Worm (Caenorhabditis elegans) whole organism, L4 larva: Measurements from ENCODE around the gene H37A05.2.

Experiments
- F37D6.2 ChIP-seq: sonication (generic microtip); optimal IDR thresholded peaks from 2 replicates; lab custom pipeline; 2016; ENCODE audit warnings: mild to moderate bottlenecking, missing genetic modification characterization, missing compliant biosample characterization
- F44E2.7 ChIP-seq: fragments of 200-800 bp; sonication (Bioruptor generic); IDR thresholded peaks from 2 replicates; pipeline ENCODE4 v2.1.2; 2022; ENCODE audit warnings: missing genetic modification characterization, missing compliant biosample characterization
- T26A8.4 ChIP-seq: fragments of 200-800 bp; sonication (Bioruptor generic); IDR thresholded peaks from 2 replicates; pipeline ENCODE4 v1.3.6; 2022; ENCODE audit warnings: missing genetic modification characterization, missing compliant biosample characterization
- Y48G9A.11 ChIP-seq: fragments of 200-800 bp; sonication (Bioruptor generic); IDR thresholded peaks from 2 replicates; pipeline ENCODE4 v1.3.6; 2022; ENCODE audit warnings: missing genetic modification reagents, missing genetic modification characterization, missing compliant biosample characterization
- Y5F2A.4 ChIP-seq: fragments of 200-800 bp; sonication (Bioruptor generic); optimal IDR thresholded peaks from 2 replicates; lab custom pipeline; 2018; ENCODE audit warnings: mild to moderate bottlenecking, missing genetic modification characterization, missing compliant biosample characterization
- Y75B8A.6 ChIP-seq: fragments of 200-800 bp; sonication (Bioruptor generic); IDR thresholded peaks from 2 replicates; pipeline ENCODE4 v1.3.6; 2022; ENCODE audit warnings: missing genetic modification reagents, missing genetic modification characterization, missing compliant biosample characterization
- aha-1 ChIP-seq: fragments of 150-350 bp; peaks from one replicate; lab custom pipeline; 2014; ENCODE audit warnings: missing biosample characterization, missing genetic modification characterization
- ceh-20 ChIP-seq: fragments of 200-800 bp; sonication (Bioruptor generic); IDR thresholded peaks from 2 replicates; pipeline ENCODE4 v1.3.6; 2022; ENCODE audit warnings: missing genetic modification reagents, missing genetic modification characterization, missing compliant biosample characterization
- ceh-62 ChIP-seq: sonication (generic microtip); optimal IDR thresholded peaks from 2 replicates; lab custom pipeline; 2017; ENCODE audit warnings: missing biosample characterization, missing genetic modification characterization
- ces-1 ChIP-seq: fragments of 150-350 bp; sonication (generic microtip); optimal IDR thresholded peaks from 4 replicates; lab custom pipeline; 2014; ENCODE audit warnings: missing biosample characterization, missing genetic modification reagents, missing genetic modification characterization
- cey-2 ChIP-seq: sonication (generic microtip); optimal IDR thresholded peaks from 3 replicates; lab custom pipeline; 2017; ENCODE audit warnings: missing genetic modification characterization, mild to moderate bottlenecking, missing compliant biosample characterization, antibody characterized with exemption, borderline replicate concordance; ENCODE audit not compliant: insufficient read depth
- ctbp-1 ChIP-seq: fragments of 200-800 bp; sonication (Bioruptor generic); IDR thresholded peaks from 2 replicates; pipeline ENCODE4 v1.3.6; 2022; ENCODE audit warnings: missing genetic modification reagents, missing genetic modification characterization, missing compliant biosample characterization
- daf-8 ChIP-seq: fragments of 200-800 bp; sonication (Bioruptor generic); IDR thresholded peaks from 2 replicates; pipeline ENCODE4 v1.3.6; 2022; ENCODE audit warnings: missing genetic modification characterization, missing compliant biosample characterization
- dmd-6 ChIP-seq: fragments of 200-800 bp; sonication (Bioruptor generic); IDR thresholded peaks from 2 replicates; pipeline ENCODE4 v1.3.6; 2022; ENCODE audit warnings: missing genetic modification reagents, missing genetic modification characterization, missing compliant biosample characterization
- dmd-9 ChIP-seq: fragments of 200-800 bp; sonication (Bioruptor generic); IDR thresholded peaks from 2 replicates; pipeline ENCODE4 v1.3.6; 2022; ENCODE audit warnings: missing genetic modification reagents, missing genetic modification characterization, missing compliant biosample characterization
- dpl-1 ChIP-seq: fragments of 150-350 bp; optimal IDR thresholded peaks from 2 replicates; lab custom pipeline; 2014; ENCODE audit warnings: missing biosample characterization, missing genetic modification reagents, missing genetic modification characterization
- duxl-1 ChIP-seq: sonication (generic microtip); optimal IDR thresholded peaks from 2 replicates; lab custom pipeline; 2016; ENCODE audit warnings: mild to moderate bottlenecking, missing genetic modification characterization, moderate library complexity, missing compliant biosample characterization; ENCODE audit not compliant: poor library complexity
- fkh-10 ChIP-seq: fragments of 150-350 bp; optimal IDR thresholded peaks from 2 replicates; lab custom pipeline; 2014; ENCODE audit warnings: missing biosample characterization, missing genetic modification reagents, missing genetic modification characterization
- fos-1 ChIP-seq: fragments of 150-350 bp; optimal IDR thresholded peaks from 2 replicates; lab custom pipeline; 2014; ENCODE audit warnings: missing biosample characterization, missing genetic modification characterization
- gei-8 ChIP-seq: fragments of 200-800 bp; sonication (Bioruptor generic); optimal IDR thresholded peaks from 2 replicates; lab custom pipeline; 2018; ENCODE audit warnings: mild to moderate bottlenecking, missing genetic modification characterization, missing compliant biosample characterization
- hlh-11 ChIP-seq: fragments of 200-800 bp; sonication (Bioruptor generic); optimal IDR thresholded peaks from 2 replicates; lab custom pipeline; 2018; ENCODE audit warnings: mild to moderate bottlenecking, missing genetic modification characterization, missing compliant biosample characterization
- hlh-30 ChIP-seq: sonication (generic microtip); optimal IDR thresholded peaks from 2 replicates; lab custom pipeline; 2017; ENCODE audit warnings: antibody characterized with exemption, mild to moderate bottlenecking, missing genetic modification characterization, missing compliant biosample characterization; ENCODE audit not compliant: insufficient read depth
- hmg-1.1 ChIP-seq: fragments of 200-800 bp; sonication (Bioruptor generic); IDR thresholded peaks from 2 replicates; pipeline ENCODE4 v1.3.6; 2022; ENCODE audit warnings: missing genetic modification reagents, missing genetic modification characterization, missing compliant biosample characterization
- jun-1 ChIP-seq: fragments of 150-350 bp; optimal IDR thresholded peaks from 2 replicates; lab custom pipeline; 2014; ENCODE audit warnings: missing biosample characterization, missing genetic modification reagents, missing genetic modification characterization
- lin-1 ChIP-seq: fragments of 200-800 bp; sonication (Bioruptor generic); IDR thresholded peaks from 2 replicates; pipeline ENCODE4 v1.3.6; 2022; ENCODE audit warnings: missing genetic modification reagents, missing genetic modification characterization, missing compliant biosample characterization
- lin-13 ChIP-seq: fragments of 150-350 bp; optimal IDR thresholded peaks from 2 replicates; lab custom pipeline; 2014; ENCODE audit warnings: missing biosample characterization, missing genetic modification reagents, missing genetic modification characterization
- lin-39 ChIP-seq: fragments of 150-350 bp; optimal IDR thresholded peaks from 2 replicates; lab custom pipeline; 2014; ENCODE audit warnings: missing biosample characterization, missing genetic modification reagents, missing genetic modification characterization
- lsy-2 ChIP-seq, 2 experiments: fragments of 150-350 bp in 1 of 2; sonication (generic microtip) in 1 of 2; optimal IDR thresholded peaks; 2 replicates each; lab custom pipeline; 2014 to 2017; ENCODE audit warnings: missing biosample characterization in 2 of 2, missing genetic modification characterization in 2 of 2
- madf-9 ChIP-seq: fragments of 200-800 bp; sonication (Bioruptor generic); conservative IDR thresholded peaks from 2 replicates; pipeline ENCODE4 v1.3.6; 2022; ENCODE audit warnings: missing genetic modification reagents, missing genetic modification characterization, missing compliant biosample characterization
- mdt-29 ChIP-seq: fragments of 200-800 bp; sonication (Bioruptor generic); IDR thresholded peaks from 2 replicates; pipeline ENCODE4 v1.3.6; 2022; ENCODE audit warnings: missing genetic modification reagents, missing genetic modification characterization, missing compliant biosample characterization
- nhr-10 ChIP-seq: fragments of 150-350 bp; optimal IDR thresholded peaks from 2 replicates; lab custom pipeline; 2014; ENCODE audit warnings: missing biosample characterization, missing genetic modification characterization
- nhr-102 ChIP-seq: sonication (generic microtip); optimal IDR thresholded peaks from 2 replicates; lab custom pipeline; 2016; ENCODE audit warnings: mild to moderate bottlenecking, missing genetic modification characterization, moderate library complexity, missing compliant biosample characterization
- nhr-111 ChIP-seq: fragments of 200-800 bp; sonication (Bioruptor generic); optimal IDR thresholded peaks from 2 replicates; lab custom pipeline; 2018; ENCODE audit warnings: mild to moderate bottlenecking, missing genetic modification characterization, missing compliant biosample characterization
- nhr-48 ChIP-seq: sonication (generic microtip); optimal IDR thresholded peaks from 2 replicates; lab custom pipeline; 2016; ENCODE audit warnings: mild to moderate bottlenecking, missing genetic modification characterization, missing compliant biosample characterization
- nhr-6 ChIP-seq: fragments of 150-350 bp; optimal IDR thresholded peaks from 2 replicates; lab custom pipeline; 2014; ENCODE audit warnings: missing biosample characterization, missing genetic modification characterization
- nhr-76 ChIP-seq: fragments of 150-350 bp; optimal IDR thresholded peaks from 2 replicates; lab custom pipeline; 2014; ENCODE audit warnings: missing biosample characterization, missing genetic modification characterization
- nhr-77 ChIP-seq: fragments of 150-350 bp; optimal IDR thresholded peaks from 2 replicates; lab custom pipeline; 2014; ENCODE audit warnings: missing biosample characterization, missing genetic modification characterization
- pha-4 ChIP-seq, 2 experiments: fragments of 150-350 bp in 1 of 2; fragments of 200-800 bp in 1 of 2; sonication (Bioruptor generic) in 1 of 2; IDR thresholded peaks in 1 of 2; optimal IDR thresholded peaks in 1 of 2; 2 replicates each; pipeline versions ENCODE4 v1.3.6 to Lab custom; 2014 to 2022; ENCODE audit warnings: missing genetic modification characterization in 2 of 2, missing genetic modification reagents in 2 of 2, missing biosample characterization in 1 of 2, missing compliant biosample characterization in 1 of 2
- php-3 ChIP-seq: fragments of 200-800 bp; sonication (Bioruptor generic); IDR thresholded peaks from 2 replicates; pipeline ENCODE4 v1.3.6; 2022; ENCODE audit warnings: missing genetic modification reagents, missing genetic modification characterization, missing compliant biosample characterization
- pqm-1 ChIP-seq: sonication (generic microtip); optimal IDR thresholded peaks from 2 replicates; lab custom pipeline; 2017; ENCODE audit warnings: missing biosample characterization, missing genetic modification characterization
- rbr-2 ChIP-seq: sonication (generic microtip); optimal IDR thresholded peaks from 2 replicates; lab custom pipeline; 2016; ENCODE audit warnings: missing genotype, missing genetic modification characterization, missing compliant biosample characterization
- set-16 ChIP-seq: fragments of 200-800 bp; sonication (Bioruptor generic); IDR thresholded peaks from 2 replicates; pipeline ENCODE4 v1.3.6; 2022; ENCODE audit warnings: missing genetic modification reagents, missing genetic modification characterization, missing compliant biosample characterization
- snpc-4 ChIP-seq: fragments of 150-350 bp; optimal IDR thresholded peaks from 2 replicates; lab custom pipeline; 2014; ENCODE audit warnings: missing biosample characterization, missing genetic modification characterization
- spr-3 ChIP-seq: fragments of 200-800 bp; sonication (Bioruptor generic); optimal IDR thresholded peaks from 2 replicates; lab custom pipeline; 2018; ENCODE audit warnings: mild to moderate bottlenecking, missing genetic modification characterization, missing compliant biosample characterization
- tag-97 ChIP-seq: fragments of 200-800 bp; sonication (Bioruptor generic); IDR thresholded peaks from 2 replicates; pipeline ENCODE4 v1.3.6; 2022; ENCODE audit warnings: missing genetic modification characterization, missing compliant biosample characterization
- tra-1 ChIP-seq: fragments of 200-800 bp; sonication (Bioruptor generic); IDR thresholded peaks from 2 replicates; pipeline ENCODE4 v1.3.6; 2022; ENCODE audit warnings: missing genetic modification reagents, missing genetic modification characterization, missing compliant biosample characterization
- unc-62 ChIP-seq, 3 experiments: fragments of 150-350 bp in 1 of 3; sonication (generic microtip); optimal IDR thresholded peaks in 2 of 3; peaks in 1 of 3; 1 replicate in 1 of 3; 2 replicates in 2 of 3; lab custom pipeline; 2014 to 2017; ENCODE audit warnings: missing biosample characterization in 3 of 3, missing genetic modification characterization in 3 of 3, missing genetic modification reagents in 3 of 3, missing genotype in 1 of 3
- zfp-2 ChIP-seq: sonication (generic microtip); optimal IDR thresholded peaks from 2 replicates; lab custom pipeline; 2016; ENCODE audit warnings: mild to moderate bottlenecking, missing genetic modification characterization, missing compliant biosample characterization
- zfp-3 ChIP-seq: fragments of 200-800 bp; sonication (Bioruptor generic); conservative IDR thresholded peaks from 2 replicates; pipeline ENCODE4 v1.3.6; 2022; ENCODE audit warnings: missing genetic modification reagents, missing genetic modification characterization, missing compliant biosample characterization
- zip-2 ChIP-seq: fragments of 150-350 bp; optimal IDR thresholded peaks from 2 replicates; lab custom pipeline; 2014; ENCODE audit warnings: missing biosample characterization, missing genetic modification characterization

H37A05.2 gene

ce11 chrV:13658577-13658976 is 24.5 kb upstream of the H37A05.2 start:
- no peak; the same call in none of the 2 replicates for TF ChIP-seq zfp-3 (GFP tag; lab: Robert Waterston, UW)
- TF ChIP-seq Y48G9A.11 (GFP tag; lab: Robert Waterston, UW), result no peak
- TF ChIP-seq nhr-77 (tag; lab: Kevin White, UChicago), result peak; percentile 81
- TF ChIP-seq dmd-9 (GFP tag; lab: Robert Waterston, UW), result peak; percentile 74
- peak; percentile 47; the same call in 1 of the 2 replicates for TF ChIP-seq set-16 (GFP tag; lab: Robert Waterston, UW)
- TF ChIP-seq dpl-1 (GFP tag; lab: Kevin White, UChicago), result peak; percentile 63
- TF ChIP-seq hmg-1.1 (GFP tag; lab: Robert Waterston, UW), result peak; percentile 76
- peak; percentile 71 for TF ChIP-seq ctbp-1 (GFP tag; lab: Robert Waterston, UW)
- TF ChIP-seq aha-1 (tag; lab: Kevin White, UChicago), result peak; percentile 100
- TF ChIP-seq nhr-102 (tag; lab: Kevin White, UChicago), result peak; percentile 91
- TF ChIP-seq tag-97, result no peak
- no peak for TF ChIP-seq fkh-10 (GFP tag; lab: Kevin White, UChicago)
- TF ChIP-seq ceh-62 (tag; lab: Kevin White, UChicago), result no peak
- TF ChIP-seq fos-1 (tag; lab: Kevin White, UChicago), result peak; percentile 69
- peak; percentile 75 for TF ChIP-seq nhr-6 (tag; lab: Kevin White, UChicago)
- TF ChIP-seq hlh-30 (tag; lab: Kevin White, UChicago), result peak; percentile 99
- TF ChIP-seq madf-9 (GFP tag; lab: Robert Waterston, UW), result peak; percentile 64
- TF ChIP-seq lsy-2 (tag; optimal IDR thresholded peaks at IDR 0.05; lab: Kevin White, UChicago), result peak; percentile 64 to 84
- TF ChIP-seq cey-2, result peak; percentile 63
- TF ChIP-seq zfp-2 (tag; lab: Kevin White, UChicago), result no peak
- peak; percentile 9 for TF ChIP-seq pqm-1
- TF ChIP-seq duxl-1 (tag; lab: Kevin White, UChicago), result peak; percentile 20
- peak; percentile 92 for TF ChIP-seq ceh-20 (GFP tag; lab: Robert Waterston, UW)
- TF ChIP-seq spr-3 (GFP tag; lab: Kevin White, UChicago), result peak; percentile 21
- no peak for TF ChIP-seq lin-39 (tag; lab: Kevin White, UChicago)
- no peak for TF ChIP-seq Y5F2A.4 (GFP tag; lab: Kevin White, UChicago)
- no peak for TF ChIP-seq nhr-111 (GFP tag; lab: Kevin White, UChicago)
- TF ChIP-seq snpc-4 (tag; lab: Kevin White, UChicago), result no peak
- TF ChIP-seq F37D6.2 (tag; lab: Kevin White, UChicago), result peak; percentile 32
- TF ChIP-seq pha-4 (GFP tag; IDR thresholded peaks at IDR 0.05; lab: Robert Waterston, UW), result peak; percentile 68
- TF ChIP-seq pha-4 (tag; optimal IDR thresholded peaks at IDR 0.05; lab: Kevin White, UChicago), result no peak
- no peak for TF ChIP-seq daf-8 (GFP tag; lab: Robert Waterston, UW)
- peak; percentile 96 for TF ChIP-seq mdt-29 (GFP tag; lab: Robert Waterston, UW)
- peak; percentile 38 for TF ChIP-seq rbr-2 (tag; lab: Kevin White, UChicago)
- peak in 1 of 2 experiments; percentile 99 for TF ChIP-seq unc-62 (GFP tag; optimal IDR thresholded peaks at IDR 0.05 in 1 of 2; lab: Kevin White, UChicago)
- TF ChIP-seq unc-62 (tag; optimal IDR thresholded peaks at IDR 0.05; lab: Kevin White, UChicago), result no peak
- peak; percentile 68 for TF ChIP-seq T26A8.4 (GFP tag; lab: Robert Waterston, UW)
- TF ChIP-seq gei-8 (GFP tag; lab: Kevin White, UChicago), result peak; percentile 89
- no peak for TF ChIP-seq ces-1
- TF ChIP-seq lin-13 (GFP tag; lab: Kevin White, UChicago), result no peak
- TF ChIP-seq dmd-6 (GFP tag; lab: Robert Waterston, UW), result peak; percentile 99
- 0 out of 2 replicates have a peak, but pooled peaks have one; percentile 36 for TF ChIP-seq Y75B8A.6 (GFP tag; lab: Robert Waterston, UW)
- TF ChIP-seq nhr-10 (tag; lab: Kevin White, UChicago), result peak; percentile 52
- peak; percentile 83 for TF ChIP-seq php-3 (GFP tag; lab: Robert Waterston, UW)
- peak; percentile 99 for TF ChIP-seq tra-1 (GFP tag; lab: Robert Waterston, UW)
- TF ChIP-seq zip-2 (tag; lab: Kevin White, UChicago), result no peak
- TF ChIP-seq nhr-76 (tag; lab: Kevin White, UChicago), result peak; percentile 52
- no peak for TF ChIP-seq F44E2.7 (GFP tag; lab: Robert Waterston, UW)
- peak; percentile 71 for TF ChIP-seq jun-1 (tag; lab: Kevin White, UChicago)
- peak; percentile 96 for TF ChIP-seq nhr-48
- peak; percentile 99 for TF ChIP-seq hlh-11
- TF ChIP-seq lin-1 (GFP tag; lab: Robert Waterston, UW), result peak; percentile 93
